Worm (Caenorhabditis elegans) whole organism, L1 larva: ENCODE results near the gene scl-1.

Source experiments
- C04F5.9 ChIP-seq: sonication (generic microtip); optimal IDR thresholded peaks from 2 replicates; lab custom pipeline; 2016; ENCODE audit warnings: missing genetic modification characterization, missing compliant biosample characterization
- C16A3.4 ChIP-seq: fragments of 150-350 bp; optimal IDR thresholded peaks from 2 replicates; lab custom pipeline; 2014; ENCODE audit warnings: missing biosample characterization, missing genetic modification characterization
- Y116A8C.19 ChIP-seq: sonication (generic microtip); optimal IDR thresholded peaks from 2 replicates; lab custom pipeline; 2016; ENCODE audit warnings: missing compliant biosample characterization, missing genetic modification characterization, borderline replicate concordance
- aha-1 ChIP-seq: fragments of 150-350 bp; optimal IDR thresholded peaks from 2 replicates; lab custom pipeline; 2014; ENCODE audit warnings: missing biosample characterization, missing genetic modification characterization
- blmp-1 ChIP-seq: fragments of 150-350 bp; optimal IDR thresholded peaks from 2 replicates; lab custom pipeline; 2014; ENCODE audit warnings: missing biosample characterization, missing genetic modification characterization
- ceh-63 ChIP-seq: fragments of 200-800 bp; sonication (Bioruptor generic); optimal IDR thresholded peaks from 2 replicates; lab custom pipeline; 2018; ENCODE audit warnings: mild to moderate bottlenecking, missing genetic modification characterization, missing compliant biosample characterization
- ceh-8 ChIP-seq: fragments of 200-800 bp; sonication (Bioruptor generic); optimal IDR thresholded peaks from 2 replicates; lab custom pipeline; 2018; ENCODE audit warnings: mild to moderate bottlenecking, missing genetic modification characterization, moderate library complexity, missing compliant biosample characterization
- ceh-90 ChIP-seq: sonication (generic microtip); optimal IDR thresholded peaks from 2 replicates; lab custom pipeline; 2016; ENCODE audit warnings: missing genetic modification characterization, missing compliant biosample characterization
- dsc-1 ChIP-seq: sonication (generic microtip); optimal IDR thresholded peaks from 2 replicates; lab custom pipeline; 2016; ENCODE audit warnings: mild to moderate bottlenecking, missing genetic modification characterization, missing compliant biosample characterization
- efl-1 ChIP-seq, 4 experiments: fragments of 150-350 bp; optimal IDR thresholded peaks in 3 of 4; peaks in 1 of 4; 1 replicate in 1 of 4; 2 replicates in 3 of 4; lab custom pipeline; 2014; ENCODE audit warnings: missing biosample characterization in 2 of 4, missing genetic modification characterization in 2 of 4, missing genetic modification reagents in 2 of 4
- elt-2 ChIP-seq: sonication (generic microtip); optimal IDR thresholded peaks from 2 replicates; lab custom pipeline; 2016; ENCODE audit warnings: missing genetic modification characterization, mild to moderate bottlenecking, inconsistent platforms, missing compliant biosample characterization, missing genetic modification reagents
- elt-3 ChIP-seq, 6 experiments: fragments of 150-350 bp in 1 of 6; sonication (generic microtip); optimal IDR thresholded peaks; 2 replicates each; lab custom pipeline; 2017 to 2018; ENCODE audit warnings: missing biosample characterization in 6 of 6, missing genetic modification characterization in 6 of 6, inconsistent platforms in 1 of 6
- fkh-4 ChIP-seq: sonication (generic microtip); optimal IDR thresholded peaks from 2 replicates; lab custom pipeline; 2016; ENCODE audit warnings: missing compliant biosample characterization, missing genetic modification characterization, borderline replicate concordance
- grh-1 ChIP-seq: fragments of 200-800 bp; sonication (Bioruptor generic); IDR thresholded peaks from 2 replicates; pipeline ENCODE4 v1.3.6; 2022; ENCODE audit warnings: missing genetic modification reagents, missing genetic modification characterization, missing compliant biosample characterization
- hpl-2 ChIP-seq: fragments of 150-350 bp; optimal IDR thresholded peaks from 2 replicates; lab custom pipeline; 2014; ENCODE audit warnings: missing biosample characterization, missing genetic modification reagents, missing genetic modification characterization
- irx-1 ChIP-seq: sonication (generic microtip); optimal IDR thresholded peaks from 2 replicates; lab custom pipeline; 2016; ENCODE audit warnings: missing genetic modification characterization, missing compliant biosample characterization
- isw-1 ChIP-seq: fragments of 200-800 bp; sonication (Bioruptor generic); IDR thresholded peaks from 2 replicates; pipeline ENCODE4 v1.3.6; 2022; ENCODE audit warnings: missing genetic modification characterization, missing compliant biosample characterization
- lin-13 ChIP-seq: fragments of 150-350 bp; optimal IDR thresholded peaks from 2 replicates; lab custom pipeline; 2014; ENCODE audit warnings: missing biosample characterization, missing genetic modification reagents, missing genetic modification characterization
- lin-14 ChIP-seq: fragments of 200-800 bp; sonication (Bioruptor generic); optimal IDR thresholded peaks from 2 replicates; lab custom pipeline; 2018; ENCODE audit warnings: mild to moderate bottlenecking, missing genetic modification characterization, moderate library complexity, missing compliant biosample characterization
- lin-35 ChIP-seq, 2 experiments: fragments of 150-350 bp; optimal IDR thresholded peaks; 2 replicates each; lab custom pipeline; 2014; ENCODE audit warnings: missing biosample characterization in 2 of 2, missing genetic modification characterization in 2 of 2, missing genetic modification reagents in 2 of 2
- lin-39 ChIP-seq: fragments of 150-350 bp; optimal IDR thresholded peaks from 2 replicates; lab custom pipeline; 2014; ENCODE audit warnings: missing biosample characterization, missing genetic modification reagents, missing genetic modification characterization
- lsy-2 ChIP-seq, 2 experiments: fragments of 150-350 bp; optimal IDR thresholded peaks; 2 replicates each; lab custom pipeline; 2014; ENCODE audit warnings: missing biosample characterization in 2 of 2, missing genetic modification characterization in 2 of 2
- mab-9 ChIP-seq: fragments of 200-800 bp; sonication (Bioruptor generic); IDR thresholded peaks from 2 replicates; pipeline ENCODE4 v1.3.6; 2022; ENCODE audit warnings: missing genetic modification reagents, missing genetic modification characterization, missing compliant biosample characterization
- mdl-1 ChIP-seq, 2 experiments: fragments of 150-350 bp; optimal IDR thresholded peaks; 2 replicates each; lab custom pipeline; 2014 to 2017; ENCODE audit warnings: missing biosample characterization in 2 of 2, missing genetic modification characterization in 2 of 2, inconsistent platforms in 1 of 2
- mep-1 ChIP-seq: fragments of 150-350 bp; optimal IDR thresholded peaks from 2 replicates; lab custom pipeline; 2014; ENCODE audit warnings: missing biosample characterization, missing genetic modification characterization
- nhr-20 ChIP-seq: sonication (generic microtip); optimal IDR thresholded peaks from 2 replicates; lab custom pipeline; 2016; ENCODE audit warnings: mild to moderate bottlenecking, missing genetic modification characterization, missing compliant biosample characterization
- nhr-28 ChIP-seq: fragments of 150-350 bp; optimal IDR thresholded peaks from 2 replicates; lab custom pipeline; 2014; ENCODE audit warnings: missing biosample characterization, missing genetic modification characterization
- nhr-71 ChIP-seq: sonication (generic microtip); optimal IDR thresholded peaks from 2 replicates; lab custom pipeline; 2016; ENCODE audit warnings: mild to moderate bottlenecking, missing genetic modification characterization, moderate library complexity, missing compliant biosample characterization
- nhr-85 ChIP-seq: sonication (generic microtip); peaks from one replicate; lab custom pipeline; 2016; ENCODE audit warnings: missing genetic modification characterization, inconsistent platforms, missing compliant biosample characterization
- pag-3 ChIP-seq: sonication (generic microtip); optimal IDR thresholded peaks from 2 replicates; lab custom pipeline; 2017; ENCODE audit warnings: missing genetic modification characterization, mild to moderate bottlenecking, missing compliant biosample characterization, antibody characterized with exemption, borderline replicate concordance; ENCODE audit not compliant: insufficient read depth
- rnt-1 ChIP-seq: sonication (generic microtip); optimal IDR thresholded peaks from 2 replicates; lab custom pipeline; 2016; ENCODE audit warnings: mild to moderate bottlenecking, missing genetic modification characterization, moderate library complexity, missing compliant biosample characterization
- snpc-4 ChIP-seq: fragments of 150-350 bp; optimal IDR thresholded peaks from 2 replicates; lab custom pipeline; 2014; ENCODE audit warnings: missing biosample characterization, missing genetic modification characterization
- swsn-7 ChIP-seq: sonication (generic microtip); optimal IDR thresholded peaks from 2 replicates; lab custom pipeline; 2016; ENCODE audit warnings: missing genetic modification characterization, missing compliant biosample characterization
- tbx-2 ChIP-seq: sonication (generic microtip); optimal IDR thresholded peaks from 2 replicates; lab custom pipeline; 2016; ENCODE audit warnings: missing genetic modification characterization, missing compliant biosample characterization
- tlp-1 ChIP-seq: fragments of 150-350 bp; optimal IDR thresholded peaks from 2 replicates; lab custom pipeline; 2014; ENCODE audit warnings: missing biosample characterization, missing genetic modification characterization
- unc-98 ChIP-seq: fragments of 200-800 bp; sonication (Bioruptor generic); IDR thresholded peaks from 2 replicates; pipeline ENCODE4 v1.3.6; 2022; ENCODE audit warnings: missing genetic modification characterization, missing compliant biosample characterization
- vab-15 ChIP-seq: sonication (generic microtip); optimal IDR thresholded peaks from 2 replicates; lab custom pipeline; 2017; ENCODE audit warnings: missing genotype, mild to moderate bottlenecking, missing genetic modification characterization, missing compliant biosample characterization

The scl-1 gene

DNA sequence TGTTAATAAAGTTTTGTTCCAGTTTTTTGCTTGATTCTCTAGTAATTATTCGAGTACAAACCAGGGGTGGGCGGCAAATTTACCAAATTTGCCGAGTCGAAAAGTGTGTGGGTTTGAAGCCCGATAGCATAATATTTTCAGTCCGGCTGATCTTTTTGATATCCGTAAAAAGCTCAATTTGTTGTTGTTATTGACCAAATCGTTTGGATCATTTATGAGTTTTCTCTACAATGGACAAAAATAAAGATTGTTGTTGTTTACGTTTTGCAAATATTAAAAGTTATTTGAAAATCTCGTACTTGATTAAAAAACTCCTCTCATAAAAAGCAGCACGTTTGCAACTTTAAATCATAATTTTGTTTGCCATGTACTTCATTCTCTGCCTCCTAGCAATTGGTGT lies at the start of gene scl-1:
TSS of gene scl-1 (plus strand) at position 301 of the 400 bp plus-strand sequence.
- TF ChIP-seq vab-15 = no peak
- no peak for TF ChIP-seq nhr-71
- no peak for TF ChIP-seq blmp-1 (tag; lab: Kevin White, UChicago)
- TF ChIP-seq nhr-20 (tag; lab: Kevin White, UChicago) = no peak
- TF ChIP-seq nhr-28 (tag; lab: Kevin White, UChicago) = no peak
- no peak for TF ChIP-seq lsy-2 (tag; optimal IDR thresholded peaks at IDR 0.05; lab: Kevin White, UChicago)
- no peak for TF ChIP-seq Y116A8C.19 (tag; lab: Kevin White, UChicago)
- no peak for TF ChIP-seq ceh-63 (GFP tag; lab: Kevin White, UChicago)
- TF ChIP-seq lin-13 (GFP tag; lab: Kevin White, UChicago) = no peak
- TF ChIP-seq lin-14 (GFP tag; lab: Kevin White, UChicago) = no peak
- TF ChIP-seq unc-98 (GFP tag; lab: Robert Waterston, UW) = no peak
- TF ChIP-seq tbx-2 = no peak
- TF ChIP-seq lin-39 (tag; lab: Kevin White, UChicago) = no peak
- TF ChIP-seq ceh-90 (tag; lab: Kevin White, UChicago) = no peak
- TF ChIP-seq ceh-8 (GFP tag; lab: Kevin White, UChicago) = no peak
- TF ChIP-seq nhr-85 (tag; lab: Kevin White, UChicago) = no peak
- no peak for TF ChIP-seq C16A3.4 (tag; lab: Kevin White, UChicago)
- TF ChIP-seq rnt-1 (tag; lab: Kevin White, UChicago) = no peak

- no peak for TF ChIP-seq pag-3 (tag; lab: Kevin White, UChicago)
- TF ChIP-seq mab-9 (GFP tag; lab: Robert Waterston, UW) = no peak
- no peak for TF ChIP-seq mep-1 (tag; lab: Kevin White, UChicago)
- TF ChIP-seq grh-1 (GFP tag; lab: Robert Waterston, UW) = no peak
- TF ChIP-seq isw-1 = no peak
- no peak for TF ChIP-seq efl-1 (optimal IDR thresholded peaks at IDR 0.05; lab: Kevin White, UChicago)
- TF ChIP-seq efl-1 (GFP tag; optimal IDR thresholded peaks at IDR 0.05 in 1 of 2; lab: Kevin White, UChicago) = peak in 1 of 2 experiments; percentile 86
- no peak for TF ChIP-seq lin-13 (GFP tag; lab: Kevin White, UChicago)
- TF ChIP-seq lin-35 (GFP tag; optimal IDR thresholded peaks at IDR 0.05; lab: Kevin White, UChicago) = no peak
- no peak for TF ChIP-seq lsy-2 (tag; optimal IDR thresholded peaks at IDR 0.05; lab: Kevin White, UChicago)
- no peak for TF ChIP-seq snpc-4
- peak; percentile 13 for TF ChIP-seq lin-14 (GFP tag; lab: Kevin White, UChicago)
- no peak for TF ChIP-seq mdl-1 (tag; optimal IDR thresholded peaks at IDR 0.05; lab: Kevin White, UChicago)
- TF ChIP-seq rnt-1 (tag; lab: Kevin White, UChicago) = no peak
- TF ChIP-seq fkh-4 = no peak
- TF ChIP-seq C04F5.9 (tag; lab: Kevin White, UChicago) = no peak
- no peak for TF ChIP-seq elt-3 (tag; optimal IDR thresholded peaks at IDR 0.05; lab: Kevin White, UChicago)
- no peak for TF ChIP-seq swsn-7 (tag; lab: Kevin White, UChicago)
- TF ChIP-seq aha-1 (tag; lab: Kevin White, UChicago) = no peak
- peak; percentile 89 for TF ChIP-seq elt-2 (tag; lab: Kevin White, UChicago)
- no peak for TF ChIP-seq hpl-2 (GFP tag; lab: Kevin White, UChicago)
- TF ChIP-seq, all 84 proteins: peak for 3
Measured at ce11 chrIV:13008405-13009208, 47.5 kb upstream of the scl-1 start, which contains the start of gene mbk-2. Gene mbk-2, plus strand, starts transcription at chrIV:13009158.

- peak; percentile 22 for TF ChIP-seq nhr-85 (tag; lab: Kevin White, UChicago)
- TF ChIP-seq tlp-1 (tag; lab: Kevin White, UChicago) = no peak
- peak; percentile 81 for TF ChIP-seq dsc-1 (tag; lab: Kevin White, UChicago)
- no peak for TF ChIP-seq efl-1 (optimal IDR thresholded peaks at IDR 0.05; lab: Kevin White, UChicago)
- TF ChIP-seq efl-1 (GFP tag; optimal IDR thresholded peaks at IDR 0.05 in 1 of 2; lab: Kevin White, UChicago) = no peak
- TF ChIP-seq irx-1 = no peak
- peak; percentile 65 for TF ChIP-seq fkh-4
- TF ChIP-seq, all 84 proteins: peak for 3
Measured at ce11 chrIV:13009507-13009906, 46.6 kb upstream of the scl-1 start.
